Worm (Caenorhabditis elegans): ENCODE data around the gene btb-2.
A peak's percentile ranks its signal among the peaks of the same experiment; 100 is the strongest.

The btb-2 gene

ce11 chrII:6425993-6426392 is 24.2 kb downstream of the btb-2 start, which contains the start of gene col-75:
Gene col-75, plus strand, starts transcription at chrII:6426293.
- TF ChIP-seq cnd-1 (tag; optimal IDR thresholded peaks at IDR 0.05), result no peak
- TF ChIP-seq snpc-4 (tag; optimal IDR thresholded peaks at IDR 0.05), result no peak
- TF ChIP-seq mep-1 (tag; optimal IDR thresholded peaks at IDR 0.05), result no peak
- TF ChIP-seq ceh-39 (tag; optimal IDR thresholded peaks at IDR 0.05), result no peak
- TF ChIP-seq ceh-83 (GFP tag; optimal IDR thresholded peaks at IDR 0.05), result no peak
- TF ChIP-seq pha-4 (tag; optimal IDR thresholded peaks at IDR 0.05), result no peak
- TF ChIP-seq nhr-76 (tag; optimal IDR thresholded peaks at IDR 0.05), result no peak
- TF ChIP-seq mab-5 (tag; optimal IDR thresholded peaks at IDR 0.05), result no peak
- TF ChIP-seq unc-62 (GFP tag; optimal IDR thresholded peaks at IDR 0.05), result no peak
- TF ChIP-seq lin-13 (tag; optimal IDR thresholded peaks at IDR 0.05), result no peak
- no peak for TF ChIP-seq tbx-8 (GFP tag; optimal IDR thresholded peaks at IDR 0.05)
- no peak for TF ChIP-seq flh-1 (GFP tag; optimal IDR thresholded peaks at IDR 0.05)
- TF ChIP-seq drap-1 (GFP tag; optimal IDR thresholded peaks at IDR 0.05), result no peak
- no peak for TF ChIP-seq lin-32 (GFP tag; optimal IDR thresholded peaks at IDR 0.05)
- no peak for TF ChIP-seq ham-2 (GFP tag; optimal IDR thresholded peaks at IDR 0.05)

- TF ChIP-seq nhr-2 (tag; optimal IDR thresholded peaks at IDR 0.05), result peak; percentile 95
- TF ChIP-seq tbx-8 (GFP tag; optimal IDR thresholded peaks at IDR 0.05), result no peak
Measured at ce11 chrII:6436845-6437244, 35.1 kb downstream of the btb-2 start.

ce11 chrII:6441128-6441527 is 39.4 kb downstream of the btb-2 start, which contains the start of gene cutl-16:
Gene cutl-16, plus strand, starts transcription at chrII:6441428.
- TF ChIP-seq mab-5 (tag; optimal IDR thresholded peaks at IDR 0.05) (no peak), nhr-12 (tag; optimal IDR thresholded peaks at IDR 0.05) (no peak), cnd-1 (tag; optimal IDR thresholded peaks at IDR 0.05) (no peak), mls-2 (tag; optimal IDR thresholded peaks at IDR 0.05) (peak; percentile 23), ham-2 (GFP tag; optimal IDR thresholded peaks at IDR 0.05) (peak; percentile 8), sptf-1 (tag; optimal IDR thresholded peaks at IDR 0.05) (peak; percentile 22), pha-4 (tag; optimal IDR thresholded peaks at IDR 0.05) (no peak)

ce11 chrII:6443710-6444109 is 42.0 kb downstream of the btb-2 start, which contains the start of gene K06A1.2:
Gene K06A1.2, plus strand, starts transcription at chrII:6444010.
- no peak for TF ChIP-seq lin-32 (GFP tag; optimal IDR thresholded peaks at IDR 0.05)
- TF ChIP-seq unc-62 (GFP tag; optimal IDR thresholded peaks at IDR 0.05), result no peak
- no peak for TF ChIP-seq nhr-237 (tag; optimal IDR thresholded peaks at IDR 0.05)
- TF ChIP-seq ceh-39 (tag; optimal IDR thresholded peaks at IDR 0.05), result no peak
- no peak for TF ChIP-seq mls-2 (tag; optimal IDR thresholded peaks at IDR 0.05)
- no peak for TF ChIP-seq bed-3 (GFP tag; optimal IDR thresholded peaks at IDR 0.05)
- TF ChIP-seq hlh-1 (tag; optimal IDR thresholded peaks at IDR 0.05), result no peak
- TF ChIP-seq cnd-1 (tag; optimal IDR thresholded peaks at IDR 0.05), result no peak

- TF ChIP-seq nhr-12 (tag; optimal IDR thresholded peaks at IDR 0.05), result no peak
- no peak for TF ChIP-seq mab-5 (tag; optimal IDR thresholded peaks at IDR 0.05)
- TF ChIP-seq unc-62 (GFP tag; optimal IDR thresholded peaks at IDR 0.05), result no peak
- TF ChIP-seq lsy-2 (tag; optimal IDR thresholded peaks at IDR 0.05), result no peak
- TF ChIP-seq sem-2 (GFP tag; optimal IDR thresholded peaks at IDR 0.05), result no peak
- TF ChIP-seq ceh-39 (tag; optimal IDR thresholded peaks at IDR 0.05), result no peak
Measured at ce11 chrII:6448189-6448588, 46.4 kb downstream of the btb-2 start.

- TF ChIP-seq nhr-237 (tag; optimal IDR thresholded peaks at IDR 0.05) (no peak), sptf-1 (tag; optimal IDR thresholded peaks at IDR 0.05) (no peak), mls-2 (tag; optimal IDR thresholded peaks at IDR 0.05) (no peak), nhr-28 (tag; optimal IDR thresholded peaks at IDR 0.05) (no peak), ham-2 (GFP tag; optimal IDR thresholded peaks at IDR 0.05) (no peak), pha-4 (tag; optimal IDR thresholded peaks at IDR 0.05) (no peak), nhr-76 (tag; optimal IDR thresholded peaks at IDR 0.05) (no peak)
Measured at ce11 chrII:6448656-6449055, 46.9 kb downstream of the btb-2 start.

- TF ChIP-seq hlh-1 (tag; optimal IDR thresholded peaks at IDR 0.05) (no peak), tbx-8 (GFP tag; optimal IDR thresholded peaks at IDR 0.05) (no peak), zip-8 (tag; optimal IDR thresholded peaks at IDR 0.05) (no peak), ceh-83 (GFP tag; optimal IDR thresholded peaks at IDR 0.05) (no peak), sptf-1 (tag; optimal IDR thresholded peaks at IDR 0.05) (no peak), lsy-2 (tag; optimal IDR thresholded peaks at IDR 0.05) (no peak), mls-2 (tag; optimal IDR thresholded peaks at IDR 0.05) (no peak), elt-1 (tag; optimal IDR thresholded peaks at IDR 0.05; ENCODE audit: borderline replicate concordance, insufficient read depth) (no peak), bed-3 (GFP tag; optimal IDR thresholded peaks at IDR 0.05) (no peak), blmp-1 (tag; optimal IDR thresholded peaks at IDR 0.05) (no peak), ceh-43 (GFP tag; optimal IDR thresholded peaks at IDR 0.05) (no peak), ceh-39 (tag; optimal IDR thresholded peaks at IDR 0.05) (no peak), nhr-76 (tag; optimal IDR thresholded peaks at IDR 0.05) (no peak), nhr-2 (tag; optimal IDR thresholded peaks at IDR 0.05) (no peak), drap-1 (GFP tag; optimal IDR thresholded peaks at IDR 0.05) (no peak), elt-3 (tag; optimal IDR thresholded peaks at IDR 0.05) (no peak), cnd-1 (tag; optimal IDR thresholded peaks at IDR 0.05) (no peak)
Measured at ce11 chrII:6449656-6450055, 47.9 kb downstream of the btb-2 start, which contains the start of gene nhr-22. Gene nhr-22, minus strand, starts transcription at chrII:6449792.
